Fruit fly (Drosophila melanogaster) whole organism: Measurements from ENCODE around the gene Orct.

Experiments
- Dll ChIP-seq: fragments of >200 bp; optimal IDR thresholded peaks from 2 replicates; lab custom pipeline; 2017
- pan ChIP-seq: fragments of >200 bp; optimal IDR thresholded peaks from 2 replicates; lab custom pipeline; 2017
- usp ChIP-seq: fragments of >200 bp; optimal IDR thresholded peaks from 2 replicates; lab custom pipeline; 2017; ENCODE audit warnings: missing biosample characterization, missing genetic modification characterization, mixed read lengths

DNA sequence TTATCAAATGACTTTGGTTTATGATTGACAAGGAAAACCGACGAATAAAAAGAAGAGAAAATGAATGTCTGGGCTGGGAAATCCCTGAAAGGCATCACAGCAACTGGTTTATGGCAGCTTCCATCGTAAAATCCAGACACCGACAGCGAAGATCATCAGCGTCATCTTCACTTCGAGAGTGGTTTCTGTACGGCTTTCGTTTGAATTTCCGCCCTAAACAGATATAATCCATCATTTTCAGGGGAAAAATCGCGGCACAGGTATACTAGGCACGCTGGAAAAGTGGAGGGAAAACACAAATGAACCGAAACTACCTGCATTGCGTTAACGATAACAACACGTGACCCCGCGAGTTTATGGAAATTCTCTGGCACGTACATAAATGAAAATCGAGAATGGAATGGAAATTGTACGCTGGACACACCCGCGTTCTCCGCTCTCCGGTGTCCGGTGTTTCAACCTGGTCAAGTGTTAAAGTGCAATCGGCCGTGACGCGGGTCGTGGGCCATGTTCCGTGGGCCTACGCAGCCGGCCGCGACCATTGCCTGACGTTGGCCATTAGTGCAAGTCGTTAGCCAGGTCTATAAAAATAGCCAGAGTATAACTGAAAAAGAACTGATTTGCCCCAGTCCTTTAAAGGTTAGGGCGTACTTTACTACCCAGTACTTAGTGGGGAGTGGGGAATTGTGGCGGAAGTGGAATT is 21.5 kb downstream of the Orct start:
- TF ChIP-seq usp (no peak), Dll (no peak), pan (no peak)
